Worm (Caenorhabditis elegans): ENCODE data around the gene D1086.5.

Gene D1086.5

DNA sequence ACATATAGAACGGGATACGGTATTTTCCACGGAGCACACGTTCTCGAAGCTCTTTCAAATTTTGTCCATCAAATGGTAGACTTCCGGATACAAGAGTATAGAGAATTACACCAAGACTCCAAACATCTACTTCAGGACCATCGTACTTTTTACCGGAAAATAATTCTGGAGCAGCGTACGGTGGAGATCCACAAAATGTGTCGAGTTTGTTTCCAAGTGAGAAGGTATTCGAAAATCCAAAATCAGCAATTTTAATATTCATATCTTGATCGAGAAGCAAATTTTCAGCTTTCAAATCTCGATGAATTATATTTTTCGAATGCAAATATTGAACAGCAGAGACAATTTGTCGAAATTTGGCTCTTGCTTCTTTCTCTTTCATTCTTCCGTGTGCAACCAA lies 33.0 kb upstream of the D1086.5 start (continued):
- TF ChIP-seq Y79H2A.3 (GFP tag; conservative IDR thresholded peaks at IDR 0.05): no peak
- no peak for TF ChIP-seq madf-6 (GFP tag; IDR thresholded peaks at IDR 0.05)
- TF ChIP-seq hsf-1 (GFP tag; IDR thresholded peaks at IDR 0.05): no peak
- TF ChIP-seq B0019.2 (GFP tag; conservative IDR thresholded peaks at IDR 0.05): no peak
- no peak for TF ChIP-seq snpc-3.4 (tag; optimal IDR thresholded peaks at IDR 0.05)
- TF ChIP-seq B0035.1 (tag; optimal IDR thresholded peaks at IDR 0.05): no peak
- TF ChIP-seq F33H1.4 (GFP tag; IDR thresholded peaks at IDR 0.05): no peak

DNA sequence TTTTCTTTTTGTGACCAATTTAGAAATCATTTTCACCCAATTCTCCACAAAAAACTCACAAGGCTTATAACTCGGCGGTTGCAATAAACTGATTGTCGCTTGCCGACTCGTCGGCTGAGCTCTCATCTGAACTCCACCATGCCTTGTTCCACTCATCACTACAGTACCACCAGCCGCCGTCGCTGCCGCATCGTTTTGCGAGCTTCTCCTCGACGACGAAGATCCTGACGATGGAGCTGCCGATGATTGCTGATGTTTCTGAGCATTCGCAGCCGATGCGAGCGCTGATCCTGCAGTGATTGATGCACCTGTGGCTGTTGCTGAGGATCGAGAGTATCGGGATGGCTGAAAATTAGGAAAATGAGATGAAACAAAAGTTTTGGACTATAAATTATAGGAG lies 30.5 kb upstream of the D1086.5 start:
- peak; percentile 24; the same call in 1 of the 2 replicates for TF ChIP-seq egrh-3 (GFP tag; IDR thresholded peaks at IDR 0.05)
- TF ChIP-seq lag-1 (GFP tag; IDR thresholded peaks at IDR 0.05): no peak
- TF ChIP-seq F23B12.7 (tag; optimal IDR thresholded peaks at IDR 0.05; ENCODE audit: insufficient read depth): no peak
- peak; percentile 26; the same call in 1 of the 2 replicates for TF ChIP-seq K11D2.4 (GFP tag; IDR thresholded peaks at IDR 0.05)
- TF ChIP-seq rpc-1 (optimal IDR thresholded peaks at IDR 0.05): no peak
- TF ChIP-seq rpc-1 (tag; optimal IDR thresholded peaks at IDR 0.05): no peak
- no peak for TF ChIP-seq F39B2.1 (GFP tag; IDR thresholded peaks at IDR 0.05)
- peak; percentile 58; the same call in 1 of the 2 replicates for TF ChIP-seq zfh-2 (GFP tag; conservative IDR thresholded peaks at IDR 0.05)

DNA sequence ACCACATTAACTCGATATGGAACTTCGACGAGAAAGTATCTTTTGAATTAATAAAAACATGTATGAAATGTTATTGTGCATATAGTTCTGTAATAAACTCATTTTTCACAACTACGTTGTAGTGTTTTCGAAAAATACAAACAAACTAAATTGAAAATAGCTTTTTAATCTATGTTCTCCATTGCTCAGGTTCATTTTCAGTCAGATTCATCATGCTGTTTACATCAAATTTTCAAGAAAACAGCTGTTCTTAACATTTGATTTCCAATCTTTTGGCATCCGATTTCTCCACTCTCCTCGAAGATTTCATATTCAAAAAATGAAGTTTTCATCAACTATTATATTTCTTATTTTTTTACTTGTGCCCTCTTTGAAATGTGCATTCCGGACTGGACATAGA lies 19.9 kb upstream of the D1086.5 start, which contains the start of gene H39E23.2:
TSS of gene H39E23.2 (plus strand) at position 301 of the 400 bp plus-strand sequence.
- TF ChIP-seq lsl-1 (GFP tag; optimal IDR thresholded peaks at IDR 0.05) (no peak), nhr-80 (tag; optimal IDR thresholded peaks at IDR 0.05) (no peak), F22D6.2 (tag; optimal IDR thresholded peaks at IDR 0.05) (no peak)

DNA sequence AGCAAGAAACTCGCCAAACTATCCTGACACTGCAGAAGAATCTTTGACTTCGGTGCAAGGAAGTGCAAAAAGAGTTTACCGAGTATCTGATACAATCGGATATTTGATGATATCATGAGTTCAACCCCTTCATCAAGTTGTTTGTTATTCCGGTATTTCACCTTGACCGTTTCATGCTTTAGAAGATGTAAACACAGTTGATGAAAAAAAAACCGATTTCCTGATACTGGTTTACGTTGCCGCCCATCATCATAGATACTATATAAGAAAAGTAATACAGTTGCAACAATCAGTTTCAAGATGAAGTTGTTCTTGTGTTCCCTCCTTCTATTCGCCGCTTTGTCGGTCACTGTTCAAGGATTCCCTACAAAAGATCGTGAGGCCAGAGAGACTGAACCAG lies 17.4 kb upstream of the D1086.5 start, which contains the start of gene H39E23.3:
TSS of gene H39E23.3 (plus strand) at position 301 of the 400 bp plus-strand sequence.
- TF ChIP-seq attf-3 (GFP tag; conservative IDR thresholded peaks at IDR 0.05) (no peak), ccch-3 (GFP tag; optimal IDR thresholded peaks at IDR 0.05) (no peak), hrde-1 (tag; optimal IDR thresholded peaks at IDR 0.05; ENCODE audit: borderline replicate concordance) (no peak), ztf-22 (GFP tag; optimal IDR thresholded peaks at IDR 0.05) (no peak), egl-18 (GFP tag; IDR thresholded peaks at IDR 0.05) (no peak), dpff-1 (tag; optimal IDR thresholded peaks at IDR 0.05) (no peak), Y53F4B.3 (GFP tag; IDR thresholded peaks at IDR 0.05) (no peak), hmg-1.2 (GFP tag; IDR thresholded peaks at IDR 0.05) (no peak), athp-1 (tag; optimal IDR thresholded peaks at IDR 0.05) (no peak), tbx-9 (tag; optimal IDR thresholded peaks at IDR 0.05; ENCODE audit: borderline replicate concordance) (no peak), rec-8 (tag; optimal IDR thresholded peaks at IDR 0.05) (no peak), ceh-100 (GFP tag; IDR thresholded peaks at IDR 0.05) (no peak), attf-6 (GFP tag; IDR thresholded peaks at IDR 0.05) (no peak)

DNA sequence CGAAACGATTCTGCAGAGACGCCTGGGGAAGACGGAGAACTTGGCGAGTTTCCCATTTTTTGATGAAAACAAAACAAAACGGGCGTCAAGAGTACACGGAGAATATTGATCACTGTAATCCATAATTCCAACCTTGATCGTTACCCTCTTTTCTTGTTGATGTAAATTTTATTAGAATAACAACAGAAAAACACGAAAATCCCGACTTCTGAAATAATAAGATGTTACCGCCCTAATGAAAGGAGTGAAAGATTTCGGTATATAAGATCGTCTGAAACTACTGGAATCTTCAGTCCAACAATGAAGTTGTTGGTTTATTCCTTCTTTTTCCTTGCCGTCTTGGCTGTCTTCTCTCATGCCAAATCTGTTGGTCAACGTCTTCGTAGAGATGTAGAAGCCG lies 13.8 kb upstream of the D1086.5 start, which contains the start of gene D1086.9:
TSS of gene D1086.9 (plus strand) at position 301 of the 400 bp plus-strand sequence.
- TF ChIP-seq F23B12.7 (tag; optimal IDR thresholded peaks at IDR 0.05; ENCODE audit: insufficient read depth): no peak
- no peak for TF ChIP-seq lin-54 (GFP tag; optimal IDR thresholded peaks at IDR 0.05)
- no peak for TF ChIP-seq ceh-58 (GFP tag; IDR thresholded peaks at IDR 0.05)
- no peak for TF ChIP-seq F10E7.11 (tag; optimal IDR thresholded peaks at IDR 0.05)
- TF ChIP-seq egrh-3 (GFP tag; IDR thresholded peaks at IDR 0.05): no peak
- TF ChIP-seq chd-7 (tag; optimal IDR thresholded peaks at IDR 0.05): no peak
- no peak for TF ChIP-seq efl-1 (GFP tag; optimal IDR thresholded peaks at IDR 0.05)
- TF ChIP-seq unc-130 (GFP tag; optimal IDR thresholded peaks at IDR 0.05): no peak
- TF ChIP-seq rec-8 (tag; optimal IDR thresholded peaks at IDR 0.05): no peak
- TF ChIP-seq egl-18 (GFP tag; IDR thresholded peaks at IDR 0.05): no peak
- TF ChIP-seq B0261.1 (tag; optimal IDR thresholded peaks at IDR 0.05): no peak
- no peak for TF ChIP-seq sdz-38 (tag; optimal IDR thresholded peaks at IDR 0.05)

Measured in whole organism, young adult.